Worm (Caenorhabditis elegans) whole organism, L2 larva: ENCODE measurements around the gene F26F4.12.

Experiments
- C34F6.9 ChIP-seq: fragments of 150-350 bp; optimal IDR thresholded peaks from 2 replicates; lab custom pipeline; 2014; ENCODE audit warnings: missing biosample characterization, missing genetic modification characterization
- F13H6.1 ChIP-seq: sonication (generic microtip); optimal IDR thresholded peaks from 2 replicates; lab custom pipeline; 2016; ENCODE audit warnings: missing genetic modification characterization, missing compliant biosample characterization
- R02D3.7 ChIP-seq: fragments of 150-350 bp; optimal IDR thresholded peaks from 2 replicates; lab custom pipeline; 2014; ENCODE audit warnings: missing biosample characterization, missing genetic modification characterization
- Y55F3AM.14 ChIP-seq: fragments of 200-800 bp; sonication (Bioruptor generic); optimal IDR thresholded peaks from 2 replicates; lab custom pipeline; 2018; ENCODE audit warnings: mild to moderate bottlenecking, missing genetic modification characterization, missing compliant biosample characterization
- ZK546.5 ChIP-seq: sonication (generic microtip); optimal IDR thresholded peaks from 2 replicates; lab custom pipeline; 2017; ENCODE audit warnings: missing biosample characterization, missing genetic modification characterization
- alr-1 ChIP-seq: fragments of 150-350 bp; optimal IDR thresholded peaks from 2 replicates; lab custom pipeline; 2014; ENCODE audit warnings: missing biosample characterization, missing genetic modification characterization
- aly-2 ChIP-seq: fragments of 150-350 bp; optimal IDR thresholded peaks from 2 replicates; lab custom pipeline; 2014; ENCODE audit warnings: missing biosample characterization, missing genetic modification characterization
- ama-1 ChIP-seq: fragments of 150-350 bp; optimal IDR thresholded peaks from 2 replicates; lab custom pipeline; 2018; ENCODE audit warnings: inconsistent platforms
- blmp-1 ChIP-seq: sonication (generic microtip); optimal IDR thresholded peaks from 2 replicates; lab custom pipeline; 2017; ENCODE audit warnings: missing genetic modification characterization, mild to moderate bottlenecking, missing compliant biosample characterization, antibody characterized with exemption, moderate library complexity; ENCODE audit not compliant: insufficient read depth
- ceh-82 ChIP-seq: fragments of 150-350 bp; optimal IDR thresholded peaks from 2 replicates; lab custom pipeline; 2014; ENCODE audit warnings: missing biosample characterization, missing genetic modification characterization
- crh-2 ChIP-seq: sonication (generic microtip); optimal IDR thresholded peaks from 2 replicates; lab custom pipeline; 2017; ENCODE audit warnings: missing biosample characterization, missing genetic modification characterization
- dmd-4 ChIP-seq: sonication (generic microtip); optimal IDR thresholded peaks from 2 replicates; lab custom pipeline; 2017; ENCODE audit warnings: missing biosample characterization, missing genetic modification characterization
- egl-27 ChIP-seq: sonication (generic microtip); optimal IDR thresholded peaks from 3 replicates; lab custom pipeline; 2017; ENCODE audit warnings: missing biosample characterization, missing genetic modification reagents, missing genetic modification characterization
- elt-1 ChIP-seq: fragments of 150-350 bp; optimal IDR thresholded peaks from 2 replicates; lab custom pipeline; 2014; ENCODE audit warnings: missing biosample characterization, missing genetic modification characterization
- fos-1 ChIP-seq: fragments of 150-350 bp; optimal IDR thresholded peaks from 2 replicates; lab custom pipeline; 2014; ENCODE audit warnings: missing biosample characterization, missing genetic modification characterization
- gmeb-1 ChIP-seq: fragments of 150-350 bp; optimal IDR thresholded peaks from 2 replicates; lab custom pipeline; 2014; ENCODE audit warnings: missing biosample characterization, missing genetic modification characterization
- lin-11 ChIP-seq: fragments of 150-350 bp; sonication (generic microtip); optimal IDR thresholded peaks from 2 replicates; lab custom pipeline; 2014; ENCODE audit warnings: missing biosample characterization, missing genetic modification characterization, inconsistent platforms, mixed read lengths
- lin-13 ChIP-seq: fragments of 150-350 bp; optimal IDR thresholded peaks from 2 replicates; lab custom pipeline; 2014; ENCODE audit warnings: missing biosample characterization, missing genetic modification reagents, missing genetic modification characterization
- lin-39 ChIP-seq: fragments of 150-350 bp; optimal IDR thresholded peaks from 2 replicates; lab custom pipeline; 2014; ENCODE audit warnings: missing biosample characterization, missing genetic modification reagents, missing genetic modification characterization
- lsy-2 ChIP-seq, 2 experiments: fragments of 150-350 bp in 1 of 2; sonication (generic microtip) in 1 of 2; optimal IDR thresholded peaks; 2 replicates each; lab custom pipeline; 2014 to 2017; ENCODE audit warnings: missing biosample characterization in 2 of 2, missing genetic modification characterization in 2 of 2
- mbf-1 ChIP-seq: sonication (generic microtip); optimal IDR thresholded peaks from 2 replicates; lab custom pipeline; 2017; ENCODE audit warnings: missing biosample characterization, missing genetic modification characterization
- mdl-1 ChIP-seq, 2 experiments: fragments of 150-350 bp in 1 of 2; sonication (generic microtip) in 1 of 2; optimal IDR thresholded peaks; 2 replicates each; lab custom pipeline; 2017; ENCODE audit warnings: missing biosample characterization in 2 of 2, missing genetic modification characterization in 2 of 2
- nhr-10 ChIP-seq: sonication (generic microtip); optimal IDR thresholded peaks from 2 replicates; lab custom pipeline; 2017; ENCODE audit warnings: missing biosample characterization, missing genetic modification characterization
- nhr-11 ChIP-seq: fragments of 150-350 bp; optimal IDR thresholded peaks from 2 replicates; lab custom pipeline; 2014; ENCODE audit warnings: missing biosample characterization, missing genetic modification characterization
- nhr-12 ChIP-seq: fragments of 150-350 bp; optimal IDR thresholded peaks from 2 replicates; lab custom pipeline; 2014; ENCODE audit warnings: missing biosample characterization, missing genetic modification characterization
- nhr-129 ChIP-seq: fragments of 150-350 bp; optimal IDR thresholded peaks from 2 replicates; lab custom pipeline; 2014; ENCODE audit warnings: missing biosample characterization, missing genetic modification characterization
- nhr-23 ChIP-seq: fragments of 150-350 bp; optimal IDR thresholded peaks from 2 replicates; lab custom pipeline; 2014; ENCODE audit warnings: missing biosample characterization, missing genetic modification reagents, missing genetic modification characterization
- nhr-237 ChIP-seq: fragments of 150-350 bp; optimal IDR thresholded peaks from 2 replicates; lab custom pipeline; 2014; ENCODE audit warnings: missing biosample characterization, missing genetic modification characterization
- nhr-25 ChIP-seq: fragments of 150-350 bp; sonication (generic microtip); optimal IDR thresholded peaks from 3 replicates; lab custom pipeline; 2014; ENCODE audit warnings: missing biosample characterization, missing genetic modification characterization
- nhr-6 ChIP-seq: fragments of 150-350 bp; optimal IDR thresholded peaks from 2 replicates; lab custom pipeline; 2014; ENCODE audit warnings: missing biosample characterization, missing genetic modification characterization
- nhr-77 ChIP-seq: fragments of 150-350 bp; optimal IDR thresholded peaks from 2 replicates; lab custom pipeline; 2014; ENCODE audit warnings: missing biosample characterization, missing genetic modification characterization
- peb-1 ChIP-seq: fragments of 150-350 bp; optimal IDR thresholded peaks from 2 replicates; lab custom pipeline; 2014; ENCODE audit warnings: missing biosample characterization, missing genetic modification characterization
- sem-4 ChIP-seq: fragments of 150-350 bp; optimal IDR thresholded peaks from 2 replicates; lab custom pipeline; 2014; ENCODE audit warnings: missing biosample characterization, missing genetic modification reagents, missing genetic modification characterization
- skn-1 ChIP-seq: sonication (generic microtip); optimal IDR thresholded peaks from 2 replicates; lab custom pipeline; 2017; ENCODE audit warnings: missing biosample characterization, missing genetic modification characterization
- sma-3 ChIP-seq: sonication (generic microtip); optimal IDR thresholded peaks from 2 replicates; lab custom pipeline; 2016; ENCODE audit warnings: missing genetic modification reagents, missing genetic modification characterization, missing compliant biosample characterization
- sma-9 ChIP-seq, 2 experiments: fragments of 150-350 bp in 1 of 2; sonication (generic microtip) in 1 of 2; optimal IDR thresholded peaks; 2 replicates each; lab custom pipeline; 2014 to 2016; ENCODE audit warnings: missing genetic modification characterization in 2 of 2, mild to moderate bottlenecking in 1 of 2, missing biosample characterization in 1 of 2, missing compliant biosample characterization in 1 of 2, missing genetic modification reagents in 1 of 2, moderate library complexity in 1 of 2
- unc-39 ChIP-seq: fragments of 150-350 bp; optimal IDR thresholded peaks from 2 replicates; lab custom pipeline; 2014; ENCODE audit warnings: missing biosample characterization, missing genetic modification characterization
- unc-55 ChIP-seq: fragments of 150-350 bp; sonication (generic microtip); optimal IDR thresholded peaks from 3 replicates; lab custom pipeline; 2014; ENCODE audit warnings: missing biosample characterization, missing genetic modification reagents, missing genetic modification characterization
- unc-62 ChIP-seq: fragments of 150-350 bp; optimal IDR thresholded peaks from 2 replicates; lab custom pipeline; 2014; ENCODE audit warnings: missing biosample characterization, missing genetic modification reagents, missing genetic modification characterization
- ztf-1 ChIP-seq: fragments of 200-800 bp; sonication (Bioruptor generic); conservative IDR thresholded peaks from 2 replicates; pipeline ENCODE4 v1.3.6; 2022; ENCODE audit warnings: missing genetic modification characterization, missing compliant biosample characterization
- ztf-11 ChIP-seq: sonication (generic microtip); optimal IDR thresholded peaks from 2 replicates; lab custom pipeline; 2017; ENCODE audit warnings: missing biosample characterization, missing genetic modification characterization
- ztf-4 ChIP-seq: fragments of 150-350 bp; optimal IDR thresholded peaks from 2 replicates; lab custom pipeline; 2014; ENCODE audit warnings: missing biosample characterization, missing genetic modification characterization

Gene F26F4.12

DNA sequence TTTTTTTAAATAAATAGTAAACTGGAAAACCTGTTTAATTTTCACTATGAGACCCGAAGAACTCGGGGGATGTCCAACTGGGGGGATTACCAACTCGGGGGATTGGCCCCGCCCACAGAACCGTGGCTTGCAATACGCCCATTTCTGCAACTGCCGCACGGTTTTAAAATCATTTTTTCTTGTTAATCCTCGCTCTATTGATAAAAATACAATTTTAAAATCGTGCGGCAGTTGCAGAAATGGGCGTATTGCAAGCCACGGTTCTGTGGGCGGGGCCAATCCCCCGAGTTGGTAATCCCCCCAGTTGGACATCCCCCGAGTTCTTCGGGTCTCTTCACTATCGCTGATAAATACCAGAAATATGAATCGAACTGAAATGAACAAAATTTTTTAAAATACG is 12.2 kb upstream of the F26F4.12 start, which contains the start of gene mmab-1:
Gene mmab-1, minus strand, starts transcription at position 95 of the 400 bp plus-strand sequence.
- peak; percentile 20 for TF ChIP-seq nhr-25
- peak; percentile 69 for TF ChIP-seq sma-3 (GFP tag; lab: Kevin White, UChicago)
- peak in 1 of 2 experiments; percentile 46 for TF ChIP-seq lsy-2 (tag; optimal IDR thresholded peaks at IDR 0.05; lab: Kevin White, UChicago)
- peak; percentile 57 for TF ChIP-seq lin-11 (tag; lab: Kevin White, UChicago)
- TF ChIP-seq F13H6.1 (tag; lab: Kevin White, UChicago), result peak; percentile 1
- TF ChIP-seq gmeb-1 (tag; lab: Kevin White, UChicago), result peak; percentile 23
- TF ChIP-seq, all 48 proteins: peak for 6; not testable (repeated sequence) for 42

DNA sequence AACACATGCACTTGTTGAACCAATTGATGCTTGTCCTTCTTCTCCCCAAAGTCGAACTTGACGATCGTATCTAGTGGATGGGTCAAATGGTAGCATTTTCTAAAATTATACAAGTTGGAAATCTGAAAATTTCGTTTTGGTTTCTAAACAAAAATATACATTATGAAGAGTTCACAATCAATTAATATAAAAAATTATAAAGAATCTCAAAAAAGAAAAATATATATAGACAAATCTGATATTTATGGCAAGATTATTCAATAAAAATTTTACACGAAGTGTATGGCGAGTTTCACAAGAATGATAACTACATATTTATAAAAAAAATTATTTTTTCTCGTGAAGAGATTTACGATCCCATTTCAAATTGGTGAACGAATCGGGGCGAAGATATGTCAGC is 10.4 kb upstream of the F26F4.12 start, which contains the start of gene ula-1:
Gene ula-1, minus strand, starts transcription at position 101 of the 400 bp plus-strand sequence.
- TF ChIP-seq C34F6.9 (tag; lab: Kevin White, UChicago) (no peak), ztf-4 (tag; lab: Kevin White, UChicago) (no peak), ama-1 (lab: Kevin White, UChicago) (no peak)
- TF ChIP-seq, all 48 proteins: peak for 0

DNA sequence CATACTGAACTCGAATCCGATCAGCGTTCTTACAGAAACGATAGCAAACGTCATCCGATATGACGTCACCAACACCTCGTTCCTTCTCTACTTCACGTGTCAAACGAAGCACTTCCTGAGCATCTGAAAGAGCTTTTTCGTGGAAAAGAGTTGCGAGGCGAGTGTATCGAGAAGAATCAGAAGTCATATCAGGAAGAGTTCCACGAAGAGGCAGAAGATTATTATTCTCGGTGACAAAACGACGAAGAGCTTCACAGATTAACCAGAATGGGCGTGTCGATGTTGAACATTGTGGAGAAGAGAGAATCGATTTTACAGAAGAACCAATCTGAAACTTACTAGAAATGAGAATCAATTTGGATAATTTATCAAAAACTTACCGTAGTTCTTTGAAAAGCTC is 9.1 kb upstream of the F26F4.12 start:
- TF ChIP-seq nhr-23 (tag; lab: Kevin White, UChicago) (no peak), nhr-12 (tag; lab: Kevin White, UChicago) (no peak), lin-13 (GFP tag; lab: Kevin White, UChicago) (no peak), ztf-1 (GFP tag; lab: Robert Waterston, UW) (no peak), elt-1 (tag; lab: Kevin White, UChicago) (no peak), crh-2 (no peak), nhr-25 (no peak), nhr-10 (tag; lab: Kevin White, UChicago) (no peak), nhr-77 (no peak), ama-1 (lab: Kevin White, UChicago) (no peak), unc-39 (tag; lab: Kevin White, UChicago) (no peak), R02D3.7 (tag; lab: Kevin White, UChicago) (no peak), lsy-2 (tag; optimal IDR thresholded peaks at IDR 0.05; lab: Kevin White, UChicago) (no peak)

ce11 chrIII:4917960-4918712 is 8.3 kb upstream of the F26F4.12 start, which contains the start of gene rpb-8:
Gene rpb-8, minus strand, starts transcription at chrIII:4918008.
- TF ChIP-seq C34F6.9 (tag; lab: Kevin White, UChicago) (peak; percentile 64), blmp-1 (tag; lab: Kevin White, UChicago) (peak; percentile 18), mdl-1 (tag; optimal IDR thresholded peaks at IDR 0.05; lab: Kevin White, UChicago) (no peak), skn-1 (tag; lab: Kevin White, UChicago) (no peak), sma-3 (GFP tag; lab: Kevin White, UChicago) (peak; percentile 18), nhr-25 (peak; percentile 16), crh-2 (peak; percentile 45), gmeb-1 (tag; lab: Kevin White, UChicago) (peak; percentile 89), unc-62 (GFP tag; lab: Kevin White, UChicago) (no peak), ceh-82 (tag; lab: Kevin White, UChicago) (no peak), elt-1 (tag; lab: Kevin White, UChicago) (no peak), peb-1 (tag; lab: Kevin White, UChicago) (no peak), ZK546.5 (tag; lab: Kevin White, UChicago) (no peak), sma-9 (GFP tag; optimal IDR thresholded peaks at IDR 0.05; lab: Kevin White, UChicago) (peak; percentile 13), sma-9 (tag; optimal IDR thresholded peaks at IDR 0.05; lab: Kevin White, UChicago) (no peak), fos-1 (tag; lab: Kevin White, UChicago) (peak; percentile 29), nhr-11 (tag; lab: Kevin White, UChicago) (no peak), ztf-1 (GFP tag; lab: Robert Waterston, UW) (no peak), lin-13 (GFP tag; lab: Kevin White, UChicago) (peak; percentile 46), lin-11 (tag; lab: Kevin White, UChicago) (peak; percentile 1), unc-55 (GFP tag; lab: Kevin White, UChicago) (peak; percentile 90), Y55F3AM.14 (GFP tag; lab: Kevin White, UChicago) (no peak), ama-1 (lab: Kevin White, UChicago) (peak; percentile 44), dmd-4 (no peak), nhr-77 (no peak), aly-2 (tag; lab: Kevin White, UChicago) (no peak), lsy-2 (tag; optimal IDR thresholded peaks at IDR 0.05; lab: Kevin White, UChicago) (peak; percentile 14 to 75), unc-39 (tag; lab: Kevin White, UChicago) (no peak), nhr-6 (tag; lab: Kevin White, UChicago) (no peak), nhr-10 (tag; lab: Kevin White, UChicago) (no peak), sem-4 (tag; lab: Kevin White, UChicago) (no peak), nhr-237 (tag; lab: Kevin White, UChicago) (no peak), alr-1 (tag; lab: Kevin White, UChicago) (no peak), egl-27 (tag; lab: Kevin White, UChicago) (no peak), R02D3.7 (tag; lab: Kevin White, UChicago) (no peak), nhr-129 (tag; lab: Kevin White, UChicago) (peak; percentile 55), mbf-1 (tag; lab: Kevin White, UChicago) (no peak), F13H6.1 (tag; lab: Kevin White, UChicago) (peak; percentile 29), ztf-4 (tag; lab: Kevin White, UChicago) (no peak), lin-39 (no peak), ztf-11 (tag; lab: Kevin White, UChicago) (no peak), nhr-23 (tag; lab: Kevin White, UChicago) (no peak)
